Worm (Caenorhabditis elegans): ENCODE results near the gene Y73C8C.4.

DNA sequence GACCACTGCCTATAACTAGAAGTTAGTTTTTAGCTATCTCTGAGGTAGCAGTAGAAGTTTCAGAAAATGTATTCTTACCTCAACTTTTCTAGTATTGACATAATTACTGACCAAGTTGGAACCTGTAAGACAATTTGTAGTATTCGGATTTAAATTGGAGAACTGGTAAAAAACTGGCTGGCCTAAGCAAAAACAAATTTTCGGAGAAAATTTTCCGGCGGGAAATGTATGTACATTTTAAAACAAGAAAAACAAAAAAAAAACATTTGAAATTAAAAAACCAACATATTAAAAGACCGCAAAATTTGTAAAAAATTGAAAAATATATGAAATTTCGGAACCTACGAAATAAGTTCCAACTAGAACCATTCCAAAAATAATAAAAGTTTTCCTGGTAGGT lies 45.0 kb upstream of the Y73C8C.4 start, which contains the start of gene srab-11:
- no peak for TF ChIP-seq aly-1 (tag; optimal IDR thresholded peaks at IDR 0.05)
- TF ChIP-seq ama-1 (optimal IDR thresholded peaks at IDR 0.05): no peak
- no peak for TF ChIP-seq sea-1 (GFP tag; conservative IDR thresholded peaks at IDR 0.05)
- no peak for TF ChIP-seq ets-7 (tag; optimal IDR thresholded peaks at IDR 0.05)

Data from whole organism, early embryonic.